Fruit fly (Drosophila melanogaster) whole organism, embryonic: ENCODE measurements around the gene CG14362.

Source experiments
- B-H1 ChIP-seq: fragments of 200-800 bp; sonication (Bioruptor generic); IDR thresholded peaks from 3 replicates; pipeline ENCODE4 v1.3.6; 2022; ENCODE audit warnings: missing biosample characterization, missing genetic modification characterization
- CG10321 ChIP-seq: fragments of 200-800 bp; sonication (Bioruptor generic); IDR thresholded peaks from 2 replicates; pipeline ENCODE4 v1.3.6; 2022; ENCODE audit warnings: missing biosample characterization, missing genetic modification characterization
- CG10565 ChIP-seq: fragments of 200-800 bp; sonication (Bioruptor generic); optimal IDR thresholded peaks from 3 replicates; lab custom pipeline; 2016; ENCODE audit warnings: missing biosample characterization, mild to moderate bottlenecking, missing genetic modification characterization
- CG10979 ChIP-seq: fragments of 200-800 bp; sonication (Bioruptor generic); optimal IDR thresholded peaks from 2 replicates; lab custom pipeline; 2018; ENCODE audit warnings: missing biosample characterization, mild to moderate bottlenecking, missing genetic modification characterization, moderate library complexity
- CG11504 ChIP-seq: fragments of 200-800 bp; sonication (Bioruptor generic); optimal IDR thresholded peaks from 3 replicates; lab custom pipeline; 2019; ENCODE audit warnings: missing biosample characterization, mild to moderate bottlenecking, missing genetic modification characterization, moderate library complexity
- CG12155 ChIP-seq: fragments of 200-800 bp; sonication (Bioruptor generic); optimal IDR thresholded peaks from 3 replicates; lab custom pipeline; 2016; ENCODE audit warnings: missing biosample characterization, missing genetic modification characterization
- CG13296 ChIP-seq: fragments of 200-800 bp; sonication (Bioruptor generic); optimal IDR thresholded peaks from 3 replicates; lab custom pipeline; 2018; ENCODE audit warnings: missing biosample characterization, mild to moderate bottlenecking, missing genetic modification characterization
- CG14014 ChIP-seq: fragments of 200-800 bp; sonication (Bioruptor generic); IDR thresholded peaks from 2 replicates; pipeline ENCODE4 v1.3.6; 2022; ENCODE audit warnings: missing biosample characterization, missing genetic modification characterization
- CG14710 ChIP-seq: fragments of 200-800 bp; sonication (Bioruptor generic); optimal IDR thresholded peaks from 3 replicates; lab custom pipeline; 2019; ENCODE audit warnings: missing biosample characterization, mild to moderate bottlenecking, missing genetic modification characterization, moderate library complexity
- CG14860 ChIP-seq: fragments of 200-800 bp; sonication (Bioruptor generic); IDR thresholded peaks from 3 replicates; pipeline ENCODE4 v1.3.6; 2022; ENCODE audit warnings: missing biosample characterization, missing genetic modification characterization; ENCODE audit not compliant: partially characterized antibody
- CG1602 ChIP-seq: fragments of 200-800 bp; sonication (Bioruptor generic); optimal IDR thresholded peaks from 3 replicates; lab custom pipeline; 2016; ENCODE audit warnings: missing biosample characterization, missing genetic modification characterization
- CG17802 ChIP-seq: fragments of 200-800 bp; sonication (Bioruptor generic); optimal IDR thresholded peaks from 2 replicates; lab custom pipeline; 2018; ENCODE audit warnings: missing biosample characterization, mild to moderate bottlenecking, missing genetic modification characterization, moderate library complexity
- CG2712 ChIP-seq: fragments of 200-800 bp; optimal IDR thresholded peaks from 3 replicates; lab custom pipeline; 2019; ENCODE audit warnings: missing biosample characterization, mild to moderate bottlenecking, missing genetic modification characterization, moderate library complexity
- CG2889 ChIP-seq: fragments of 200-800 bp; sonication (Bioruptor generic); IDR thresholded peaks from 3 replicates; pipeline ENCODE4 v1.3.6; 2022; ENCODE audit warnings: missing biosample characterization, missing genetic modification characterization
- CG30020 ChIP-seq: fragments of 200-800 bp; optimal IDR thresholded peaks from 2 replicates; lab custom pipeline; 2019; ENCODE audit warnings: missing biosample characterization, mild to moderate bottlenecking, missing genetic modification characterization, moderate library complexity
- CG31441 ChIP-seq: fragments of 200-800 bp; sonication (Bioruptor generic); IDR thresholded peaks from 2 replicates; pipeline ENCODE4 v1.3.6; 2022; ENCODE audit warnings: missing biosample characterization, missing genetic modification characterization
- CG3847 ChIP-seq: fragments of 200-800 bp; sonication (Bioruptor generic); IDR thresholded peaks from 2 replicates; pipeline ENCODE4 v1.3.6; 2022; ENCODE audit warnings: missing biosample characterization, missing genetic modification characterization
- CG4707 ChIP-seq: fragments of 200-800 bp; sonication (Bioruptor generic); optimal IDR thresholded peaks from 2 replicates; lab custom pipeline; 2018; ENCODE audit warnings: missing biosample characterization, mild to moderate bottlenecking, missing genetic modification characterization, moderate library complexity
- CG6175 ChIP-seq: fragments of 200-800 bp; sonication (Bioruptor generic); IDR thresholded peaks from 3 replicates; pipeline ENCODE4 v1.3.6; 2022; ENCODE audit warnings: missing biosample characterization, missing genetic modification characterization
- CG6254 ChIP-seq: fragments of 200-800 bp; sonication (Bioruptor generic); optimal IDR thresholded peaks from 3 replicates; lab custom pipeline; 2017; ENCODE audit warnings: mild to moderate bottlenecking, missing biosample characterization, missing genetic modification reagents, missing genetic modification characterization
- CG8388 ChIP-seq: fragments of 200-800 bp; sonication (Bioruptor generic); optimal IDR thresholded peaks from 2 replicates; lab custom pipeline; 2019; ENCODE audit warnings: missing biosample characterization, mild to moderate bottlenecking, missing genetic modification characterization, moderate library complexity
- CG9215 ChIP-seq: fragments of 200-800 bp; sonication (Bioruptor generic); IDR thresholded peaks from 2 replicates; pipeline ENCODE4 v1.3.6; 2022; ENCODE audit warnings: missing biosample characterization, missing genetic modification characterization
- CoRest ChIP-seq: fragments of 200-800 bp; sonication (Bioruptor generic); optimal IDR thresholded peaks from 3 replicates; lab custom pipeline; 2018; ENCODE audit warnings: missing biosample characterization, mild to moderate bottlenecking, missing genetic modification characterization, moderate library complexity
- D19A ChIP-seq: fragments of 200-800 bp; optimal IDR thresholded peaks from 3 replicates; lab custom pipeline; 2019; ENCODE audit warnings: missing biosample characterization, mild to moderate bottlenecking, missing genetic modification characterization, moderate library complexity
- Deaf1 ChIP-seq: fragments of 200-800 bp; optimal IDR thresholded peaks from 3 replicates; lab custom pipeline; 2019; ENCODE audit warnings: missing biosample characterization, mild to moderate bottlenecking, missing genetic modification characterization, moderate library complexity
- Ets65A ChIP-seq: fragments of 200-800 bp; sonication (Bioruptor generic); peaks from one replicate; lab custom pipeline; 2016; ENCODE audit warnings: missing biosample characterization, missing genetic modification characterization
- Fer2 ChIP-seq: fragments of 200-800 bp; sonication (Bioruptor generic); optimal IDR thresholded peaks from 2 replicates; lab custom pipeline; 2018; ENCODE audit warnings: missing biosample characterization, mild to moderate bottlenecking, missing genetic modification characterization, moderate library complexity
- Lim3 ChIP-seq: fragments of 200-800 bp; sonication (Bioruptor generic); IDR thresholded peaks from 2 replicates; pipeline ENCODE4 v1.3.6; 2022; ENCODE audit warnings: missing biosample characterization, missing genetic modification characterization
- Oli ChIP-seq: fragments of 200-800 bp; sonication (Bioruptor generic); optimal IDR thresholded peaks from 2 replicates; lab custom pipeline; 2018; ENCODE audit warnings: missing biosample characterization, mild to moderate bottlenecking, missing genetic modification characterization, moderate library complexity
- Pdp1 ChIP-seq, 2 experiments: fragments of 200-800 bp; sonication (Bioruptor generic); optimal IDR thresholded peaks; 3 replicates each; lab custom pipeline; 2016; ENCODE audit warnings: missing biosample characterization in 2 of 2, missing genetic modification characterization in 2 of 2, mild to moderate bottlenecking in 1 of 2, moderate library complexity in 1 of 2
- Rfx ChIP-seq: fragments of 200-800 bp; sonication (Bioruptor generic); IDR thresholded peaks from 2 replicates; pipeline ENCODE4 v1.3.6; 2022; ENCODE audit warnings: missing biosample characterization, missing genetic modification characterization
- Sox100B ChIP-seq: fragments of 200-800 bp; sonication (Bioruptor generic); optimal IDR thresholded peaks from 3 replicates; lab custom pipeline; 2018; ENCODE audit warnings: missing biosample characterization, mild to moderate bottlenecking, missing genetic modification characterization
- Stat92E ChIP-seq, 3 experiments: fragments of >200 bp in 2 of 3; fragments of 200-800 bp in 1 of 3; sonication (Bioruptor generic) in 1 of 3; optimal IDR thresholded peaks; 2 replicates each; lab custom pipeline; 2017 to 2019; ENCODE audit warnings: missing biosample characterization in 3 of 3, missing genetic modification characterization in 3 of 3, mild to moderate bottlenecking in 1 of 3, moderate library complexity in 1 of 3
- Xrp1 ChIP-seq: fragments of 200-800 bp; sonication (Bioruptor generic); IDR thresholded peaks from 2 replicates; pipeline ENCODE4 v1.3.6; 2022; ENCODE audit warnings: missing biosample characterization, missing genetic modification characterization
- al ChIP-seq: fragments of 200-800 bp; sonication (Bioruptor generic); IDR thresholded peaks from 2 replicates; pipeline ENCODE4 v1.3.6; 2022; ENCODE audit warnings: missing biosample characterization, missing genetic modification characterization
- ase ChIP-seq: fragments of 200-800 bp; sonication (Bioruptor generic); IDR thresholded peaks from 3 replicates; pipeline ENCODE4 v1.3.6; 2022; ENCODE audit warnings: missing biosample characterization, missing genetic modification characterization
- chn ChIP-seq: fragments of 200-800 bp; sonication (Bioruptor generic); optimal IDR thresholded peaks from 2 replicates; lab custom pipeline; 2016; ENCODE audit warnings: missing biosample characterization, missing genetic modification characterization
- crol ChIP-seq: fragments of 200-800 bp; sonication (Bioruptor generic); IDR thresholded peaks from 2 replicates; pipeline ENCODE4 v1.3.6; 2022; ENCODE audit warnings: missing biosample characterization, missing genetic modification characterization
- da ChIP-seq: fragments of 200-800 bp; sonication (Bioruptor generic); optimal IDR thresholded peaks from 2 replicates; lab custom pipeline; 2016; ENCODE audit warnings: missing biosample characterization, missing genetic modification characterization
- dmrt11E ChIP-seq: fragments of 200-800 bp; sonication (Bioruptor generic); optimal IDR thresholded peaks from 3 replicates; lab custom pipeline; 2018; ENCODE audit warnings: missing biosample characterization, mild to moderate bottlenecking, missing genetic modification characterization, moderate library complexity
- fd3F ChIP-seq: fragments of 200-800 bp; sonication (Bioruptor generic); optimal IDR thresholded peaks from 2 replicates; lab custom pipeline; 2018; ENCODE audit warnings: missing biosample characterization, mild to moderate bottlenecking, missing genetic modification characterization, moderate library complexity
- fd64A ChIP-seq: fragments of 200-800 bp; sonication (Bioruptor generic); optimal IDR thresholded peaks from 3 replicates; lab custom pipeline; 2018; ENCODE audit warnings: missing biosample characterization, mild to moderate bottlenecking, missing genetic modification characterization
- grn ChIP-seq: fragments of 200-800 bp; sonication (Bioruptor generic); optimal IDR thresholded peaks from 3 replicates; lab custom pipeline; 2017; ENCODE audit warnings: missing biosample characterization, missing genetic modification characterization
- oc ChIP-seq: fragments of 200-800 bp; sonication (Bioruptor generic); optimal IDR thresholded peaks from 2 replicates; lab custom pipeline; 2018; ENCODE audit warnings: missing biosample characterization, mild to moderate bottlenecking, missing genetic modification characterization, moderate library complexity
- odd ChIP-seq: fragments of 200-800 bp; sonication (Bioruptor generic); optimal IDR thresholded peaks from 2 replicates; lab custom pipeline; 2017; ENCODE audit warnings: missing biosample characterization, mild to moderate bottlenecking, missing genetic modification characterization
- peb ChIP-seq: fragments of 200-800 bp; sonication (Bioruptor generic); IDR thresholded peaks from 2 replicates; pipeline ENCODE4 v1.3.6; 2022; ENCODE audit warnings: missing biosample characterization, missing genetic modification characterization
- psq ChIP-seq: fragments of 200-800 bp; sonication (Bioruptor generic); optimal IDR thresholded peaks from 2 replicates; lab custom pipeline; 2017; ENCODE audit warnings: missing biosample characterization, missing genetic modification characterization
- ro ChIP-seq: fragments of 200-800 bp; sonication (Bioruptor generic); IDR thresholded peaks from 2 replicates; pipeline ENCODE4 v1.3.6; 2022; ENCODE audit warnings: missing biosample characterization, missing genetic modification characterization
- sisA ChIP-seq: fragments of 200-800 bp; sonication (Bioruptor generic); IDR thresholded peaks from 2 replicates; pipeline ENCODE4 v1.3.6; 2022; ENCODE audit warnings: missing biosample characterization, missing genetic modification characterization
- so ChIP-seq: fragments of 200-800 bp; sonication (Bioruptor generic); IDR thresholded peaks from 3 replicates; pipeline ENCODE4 v1.3.6; 2022; ENCODE audit warnings: missing biosample characterization, missing genetic modification characterization
- wor ChIP-seq: fragments of 200-800 bp; sonication (Bioruptor generic); IDR thresholded peaks from 2 replicates; pipeline ENCODE4 v1.3.6; 2022; ENCODE audit warnings: missing biosample characterization, missing genetic modification characterization

The CG14362 gene

dm6 chr3R:13831596-13832119 is 23.6 kb downstream of the CG14362 start (continued):
- TF ChIP-seq sisA (GFP tag; lab: Robert Waterston, UW) (0 out of 2 replicates have a peak, but pooled peaks have one; percentile 10), CG14014 (GFP tag; lab: Robert Waterston, UW) (peak; percentile 58; the same call in 1 of the 2 replicates), CG1602 (GFP tag; lab: Kevin White, UChicago) (no peak), CG14860 (GFP tag; lab: Robert Waterston, UW) (no peak), Stat92E (GFP tag; optimal IDR thresholded peaks at IDR 0.05; lab: Kevin White, UChicago) (no peak), grn (GFP tag; lab: Kevin White, UChicago) (no peak), CG3847 (GFP tag; lab: Robert Waterston, UW) (peak; percentile 65), CG12155 (no peak), da (no peak), CG10979 (tag; lab: Kevin White, UChicago) (peak; percentile 15), peb (GFP tag; lab: Robert Waterston, UW) (no peak), al (GFP tag; lab: Robert Waterston, UW) (no peak), CG9215 (GFP tag; lab: Robert Waterston, UW) (0 out of 2 replicates have a peak, but pooled peaks have one; percentile 25), ro (no peak), Lim3 (no peak), Oli (peak; percentile 60), fd64A (no peak), CoRest (peak; percentile 60), CG6254 (GFP tag; lab: Kevin White, UChicago) (no peak), CG11504 (tag; lab: Kevin White, UChicago) (peak; percentile 51), CG8388 (GFP tag; lab: Kevin White, UChicago) (peak; percentile 57), chn (GFP tag; lab: Kevin White, UChicago) (no peak), CG2889 (GFP tag; lab: Robert Waterston, UW) (no peak), CG14710 (tag; lab: Kevin White, UChicago) (no peak), ase (peak; percentile 61; the same call in 1 of the 3 replicates), D19A (tag; lab: Kevin White, UChicago) (peak; percentile 8), wor (GFP tag; lab: Robert Waterston, UW) (peak; percentile 67), CG10565 (GFP tag; lab: Kevin White, UChicago) (no peak), crol (GFP tag; lab: Robert Waterston, UW) (peak; percentile 85), Xrp1 (peak; percentile 59; the same call in 1 of the 2 replicates), so (peak; percentile 82), CG17802 (tag; lab: Kevin White, UChicago) (no peak), CG4707 (peak; percentile 36), CG30020 (tag; lab: Kevin White, UChicago) (no peak), CG10321 (no peak), fd3F (GFP tag; lab: Kevin White, UChicago) (peak; percentile 9), Rfx (GFP tag; lab: Robert Waterston, UW) (no peak), CG2712 (tag; lab: Kevin White, UChicago) (peak; percentile 72), B-H1 (GFP tag; lab: Robert Waterston, UW) (peak; percentile 55; the same call in 1 of the 3 replicates), Fer2 (tag; lab: Kevin White, UChicago) (no peak), psq (GFP tag; lab: Kevin White, UChicago) (no peak), Deaf1 (tag; lab: Kevin White, UChicago) (no peak), Pdp1 (GFP tag; optimal IDR thresholded peaks at IDR 0.05; lab: Kevin White, UChicago) (no peak), Sox100B (peak; percentile 32), dmrt11E (tag; lab: Kevin White, UChicago) (peak; percentile 18), odd (peak; percentile 64), CG31441 (GFP tag; lab: Robert Waterston, UW) (peak; percentile 54), oc (peak; percentile 79), CG13296 (no peak), CG6175 (GFP tag; lab: Robert Waterston, UW) (no peak), Ets65A (GFP tag; lab: Kevin White, UChicago) (peak; percentile 17)
